Worm (Caenorhabditis elegans): Measurements from ENCODE around the gene his-59.

DNA sequence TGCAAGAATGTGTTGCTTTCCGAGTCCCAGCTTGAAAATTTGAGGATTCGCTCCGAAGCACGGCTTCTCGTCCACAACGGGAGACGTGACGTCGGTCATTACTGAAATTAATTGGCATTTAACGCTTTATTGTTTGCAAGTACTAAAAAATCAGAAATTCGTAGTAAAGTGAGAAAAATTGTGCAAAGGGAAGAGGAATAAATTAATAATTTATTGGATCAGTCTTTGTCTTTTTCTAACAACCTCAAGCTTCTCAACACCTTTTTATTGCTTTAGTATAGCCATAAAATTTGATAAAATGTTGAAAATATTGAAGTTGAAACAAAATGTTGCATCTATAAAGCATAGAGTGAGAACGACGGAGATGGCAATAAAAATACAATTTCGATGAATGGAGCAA lies 36.7 kb upstream of the his-59 start, which contains the start of gene tes-1:
- TF ChIP-seq sptf-1 (tag; optimal IDR thresholded peaks at IDR 0.05) = no peak
- TF ChIP-seq nhr-237 (tag; optimal IDR thresholded peaks at IDR 0.05) = no peak
- no peak for TF ChIP-seq mep-1 (tag; optimal IDR thresholded peaks at IDR 0.05)
- no peak for TF ChIP-seq nhr-12 (tag; optimal IDR thresholded peaks at IDR 0.05)

Data from whole organism, mixed stage, embryonic.